Fruit fly (Drosophila melanogaster): Measurements from ENCODE around the gene Men-b.

The Men-b gene

DNA sequence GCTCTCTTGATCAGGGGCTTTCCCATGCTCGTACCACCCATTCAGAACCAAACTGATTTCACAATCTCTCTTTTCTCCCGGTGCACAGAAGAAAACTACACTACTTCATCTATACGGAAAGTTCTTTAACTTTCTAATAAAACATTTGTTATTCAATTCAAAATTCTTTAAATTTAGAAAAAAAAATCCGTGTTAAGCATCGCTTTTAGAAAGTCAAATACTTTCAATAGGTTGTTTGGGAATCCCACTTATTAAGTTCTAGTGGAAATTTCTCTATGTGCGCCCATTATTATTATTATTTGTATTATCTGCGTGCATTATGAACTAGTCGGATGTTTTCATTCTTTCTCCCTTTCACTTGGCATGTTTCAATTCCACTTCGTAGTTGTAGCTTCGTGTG, 41.6 kb downstream of the Men-b start:
- TF ChIP-seq ara (GFP tag; IDR thresholded peaks at IDR 0.05) = no peak; the same call in 1 of the 2 replicates
- TF ChIP-seq BtbVII (GFP tag; optimal IDR thresholded peaks at IDR 0.05) = no peak
- no peak for TF ChIP-seq CG7556 (GFP tag; optimal IDR thresholded peaks at IDR 0.05)
- no peak for TF ChIP-seq lov (optimal IDR thresholded peaks at IDR 0.05)
- TF ChIP-seq lov (GFP tag; IDR thresholded peaks at IDR 0.05) = no peak
- TF ChIP-seq Drgx (GFP tag; IDR thresholded peaks at IDR 0.05) = peak; percentile 50; the same call in 1 of the 2 replicates
- TF ChIP-seq HmgD (GFP tag; optimal IDR thresholded peaks at IDR 0.05) = no peak
- TF ChIP-seq CG2889 (GFP tag; IDR thresholded peaks at IDR 0.05) = no peak
- TF ChIP-seq CG16863 (GFP tag; optimal IDR thresholded peaks at IDR 0.05) = no peak

DNA sequence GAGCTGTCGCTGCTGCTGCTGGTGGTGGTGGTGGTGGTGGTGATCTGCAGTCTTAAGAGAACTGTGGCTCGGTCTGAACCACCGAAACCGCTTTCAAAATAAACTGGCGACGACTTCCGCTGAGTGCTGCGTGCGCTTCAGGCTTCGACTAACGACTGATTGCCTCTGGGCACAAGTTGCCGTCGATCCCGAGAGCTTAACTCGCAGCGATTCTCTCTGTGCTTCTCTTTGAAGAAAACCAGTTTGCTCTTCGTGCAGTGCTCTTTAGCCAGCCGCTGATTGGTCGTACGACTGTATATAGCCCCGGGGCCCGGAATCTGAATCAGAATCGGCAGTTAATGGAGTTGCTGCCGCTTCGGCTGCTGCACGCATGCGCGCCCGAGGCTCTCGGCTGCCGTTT, 42.6 kb downstream of the Men-b start, which contains the start of gene Ser:
Gene Ser, minus strand, starts transcription at position 162 of the 400 bp plus-strand sequence.
- TF ChIP-seq unc-4 (GFP tag; IDR thresholded peaks at IDR 0.05; ENCODE audit: partially characterized antibody) = 0 out of 2 replicates have a peak, but pooled peaks have one; percentile 31
- no peak for TF ChIP-seq org-1 (GFP tag; optimal IDR thresholded peaks at IDR 0.05)
- peak; percentile 94 for TF ChIP-seq Nf-YB (GFP tag; optimal IDR thresholded peaks at IDR 0.05)
- TF ChIP-seq Ets65A (GFP tag) = peak; percentile 82
- peak; percentile 59 to 83 for TF ChIP-seq Trl (optimal IDR thresholded peaks at IDR 0.05)
- TF ChIP-seq Trl (GFP tag; optimal IDR thresholded peaks at IDR 0.05) = no peak
- no peak for TF ChIP-seq Hey (tag; optimal IDR thresholded peaks at IDR 0.05)
- no peak for TF ChIP-seq Hr51 (GFP tag; optimal IDR thresholded peaks at IDR 0.05)
- TF ChIP-seq dmrt11E (tag; optimal IDR thresholded peaks at IDR 0.05) = no peak
- TF ChIP-seq CG13287 (GFP tag; IDR thresholded peaks at IDR 0.05; ENCODE audit: partially characterized antibody) = peak; percentile 30; the same call in 1 of the 2 replicates
- peak; percentile 93 for TF ChIP-seq Nf-YC (tag; optimal IDR thresholded peaks at IDR 0.05)
- TF ChIP-seq yki (optimal IDR thresholded peaks at IDR 0.05) = peak; percentile 48
- TF ChIP-seq sd (tag; optimal IDR thresholded peaks at IDR 0.05) = no peak
- 0 out of 2 replicates have a peak, but pooled peaks have one; percentile 29 for TF ChIP-seq vvl (GFP tag; IDR thresholded peaks at IDR 0.05)
- peak; percentile 2 for TF ChIP-seq CG10431 (GFP tag; optimal IDR thresholded peaks at IDR 0.05)
- peak; percentile 96 for TF ChIP-seq CG3163 (GFP tag; optimal IDR thresholded peaks at IDR 0.05)
- TF ChIP-seq cg (GFP tag; optimal IDR thresholded peaks at IDR 0.05) = peak; percentile 2
- TF ChIP-seq CG14050 (GFP tag; IDR thresholded peaks at IDR 0.05) = no peak
- TF ChIP-seq HLH3B (GFP tag; IDR thresholded peaks at IDR 0.05) = no peak
- TF ChIP-seq pum (GFP tag; optimal IDR thresholded peaks at IDR 0.05) = no peak
- TF ChIP-seq dysf (GFP tag; IDR thresholded peaks at IDR 0.05) = no peak
- TF ChIP-seq hkb (optimal IDR thresholded peaks at IDR 0.05) = no peak
- 0 out of 2 replicates have a peak, but pooled peaks have one; percentile 17 for TF ChIP-seq hkb (GFP tag; IDR thresholded peaks at IDR 0.05)
- peak; percentile 86 for TF ChIP-seq Jarid2 (GFP tag; optimal IDR thresholded peaks at IDR 0.05)
- TF ChIP-seq CG17802 (tag; optimal IDR thresholded peaks at IDR 0.05) = no peak
- no peak for TF ChIP-seq sc (optimal IDR thresholded peaks at IDR 0.05)
- no peak for TF ChIP-seq sc (GFP tag; optimal IDR thresholded peaks at IDR 0.05)
- TF ChIP-seq CG11696 (GFP tag; IDR thresholded peaks at IDR 0.05) = no peak
- TF ChIP-seq E2f1 (GFP tag; IDR thresholded peaks at IDR 0.05) = no peak
- TF ChIP-seq CG8924 (tag; optimal IDR thresholded peaks at IDR 0.05) = no peak
- TF ChIP-seq CG13424 (tag; optimal IDR thresholded peaks at IDR 0.05) = no peak
- TF ChIP-seq MTF-1 (GFP tag; optimal IDR thresholded peaks at IDR 0.05; ENCODE audit: borderline replicate concordance) = no peak
- no peak for TF ChIP-seq CG7786 (GFP tag; optimal IDR thresholded peaks at IDR 0.05)
- TF ChIP-seq CG17612 (GFP tag; IDR thresholded peaks at IDR 0.05) = no peak
- TF ChIP-seq Med (GFP tag) = peak; percentile 22
- TF ChIP-seq run (tag; optimal IDR thresholded peaks at IDR 0.05) = peak; percentile 42
- TF ChIP-seq CG34224 (GFP tag; IDR thresholded peaks at IDR 0.05; ENCODE audit: partially characterized antibody) = peak; percentile 27; the same call in 1 of the 3 replicates
- TF ChIP-seq slbo (GFP tag; IDR thresholded peaks at IDR 0.05) = 0 out of 2 replicates have a peak, but pooled peaks have one; percentile 21
- TF ChIP-seq CG6254 (GFP tag; optimal IDR thresholded peaks at IDR 0.05) = no peak
- TF ChIP-seq Side (GFP tag; optimal IDR thresholded peaks at IDR 0.05) = no peak
- peak; percentile 81; the same call in 1 of the 4 replicates for TF ChIP-seq chinmo (GFP tag; IDR thresholded peaks at IDR 0.05; ENCODE audit: partially characterized antibody)
- TF ChIP-seq pzg (GFP tag; optimal IDR thresholded peaks at IDR 0.05) = no peak

Data from whole organism, embryonic.